Fruit fly (Drosophila melanogaster) whole organism, embryonic: ENCODE measurements around the gene CG14232.

Experiments used
- B-H1 ChIP-seq: fragments of 200-800 bp; sonication (Bioruptor generic); IDR thresholded peaks from 3 replicates; pipeline ENCODE4 v1.3.6; 2022; ENCODE audit warnings: missing biosample characterization, missing genetic modification characterization
- Bgb ChIP-seq: fragments of 200-800 bp; sonication (Bioruptor generic); IDR thresholded peaks from 2 replicates; pipeline ENCODE4 v1.3.6; 2022; ENCODE audit warnings: missing biosample characterization, missing genetic modification characterization; ENCODE audit not compliant: partially characterized antibody
- C15 ChIP-seq: fragments of 200-800 bp; sonication (Bioruptor generic); IDR thresholded peaks from 3 replicates; pipeline ENCODE4 v1.3.6; 2022; ENCODE audit warnings: missing biosample characterization, missing genetic modification characterization
- CG12659 ChIP-seq: fragments of 200-800 bp; sonication (Bioruptor generic); optimal IDR thresholded peaks from 3 replicates; lab custom pipeline; 2017; ENCODE audit warnings: mild to moderate bottlenecking, missing biosample characterization, missing genetic modification reagents, missing genetic modification characterization
- CG12744 ChIP-seq: fragments of 200-800 bp; sonication (Bioruptor generic); optimal IDR thresholded peaks from 2 replicates; lab custom pipeline; 2016; ENCODE audit warnings: missing biosample characterization, missing genetic modification characterization
- CG13296 ChIP-seq: fragments of 200-800 bp; sonication (Bioruptor generic); optimal IDR thresholded peaks from 3 replicates; lab custom pipeline; 2018; ENCODE audit warnings: missing biosample characterization, mild to moderate bottlenecking, missing genetic modification characterization
- CG17385 ChIP-seq: fragments of 200-800 bp; sonication (Bioruptor generic); optimal IDR thresholded peaks from 3 replicates; lab custom pipeline; 2018; ENCODE audit warnings: missing biosample characterization, mild to moderate bottlenecking, missing genetic modification characterization
- CG17829 ChIP-seq: fragments of 200-800 bp; optimal IDR thresholded peaks from 2 replicates; lab custom pipeline; 2019; ENCODE audit warnings: missing biosample characterization, mild to moderate bottlenecking, missing genetic modification characterization, moderate library complexity
- CG18599 ChIP-seq: fragments of 200-800 bp; sonication (Bioruptor generic); optimal IDR thresholded peaks from 3 replicates; lab custom pipeline; 2017; ENCODE audit warnings: missing biosample characterization, missing genetic modification characterization, mild to moderate bottlenecking, moderate library complexity, missing genetic modification reagents
- CG2116 ChIP-seq: fragments of 200-800 bp; sonication (Bioruptor generic); optimal IDR thresholded peaks from 3 replicates; lab custom pipeline; 2018; ENCODE audit warnings: missing biosample characterization, mild to moderate bottlenecking, missing genetic modification characterization
- CG31441 ChIP-seq: fragments of 200-800 bp; sonication (Bioruptor generic); IDR thresholded peaks from 2 replicates; pipeline ENCODE4 v1.3.6; 2022; ENCODE audit warnings: missing biosample characterization, missing genetic modification characterization
- CG34422 ChIP-seq: fragments of 200-800 bp; sonication (Bioruptor generic); IDR thresholded peaks from 3 replicates; pipeline ENCODE4 v1.3.6; 2022; ENCODE audit warnings: missing biosample characterization, missing genetic modification characterization
- CG3726 ChIP-seq: fragments of 200-800 bp; sonication (Bioruptor generic); IDR thresholded peaks from 3 replicates; pipeline ENCODE4, ENCODE4 v1.3.6; 2022; ENCODE audit warnings: missing biosample characterization, missing genetic modification characterization
- CG4617 ChIP-seq: fragments of 200-800 bp; sonication (Bioruptor generic); optimal IDR thresholded peaks from 3 replicates; lab custom pipeline; 2016; ENCODE audit warnings: missing biosample characterization, missing genetic modification characterization, borderline replicate concordance
- CG5180 ChIP-seq: fragments of 200-800 bp; sonication (Bioruptor generic); optimal IDR thresholded peaks from 3 replicates; lab custom pipeline; 2017; ENCODE audit warnings: missing biosample characterization, missing genetic modification characterization, mild to moderate bottlenecking, moderate library complexity, missing genetic modification reagents
- CG6175 ChIP-seq: fragments of 200-800 bp; sonication (Bioruptor generic); IDR thresholded peaks from 3 replicates; pipeline ENCODE4 v1.3.6; 2022; ENCODE audit warnings: missing biosample characterization, missing genetic modification characterization
- CG9727 ChIP-seq: fragments of 200-800 bp; sonication (Bioruptor generic); optimal IDR thresholded peaks from 3 replicates; lab custom pipeline; 2017; ENCODE audit warnings: missing biosample characterization, mild to moderate bottlenecking, missing genetic modification characterization
- CG9817 ChIP-seq: fragments of 200-800 bp; sonication (Bioruptor generic); optimal IDR thresholded peaks from 2 replicates; lab custom pipeline; 2018; ENCODE audit warnings: missing biosample characterization, mild to moderate bottlenecking, missing genetic modification characterization, moderate library complexity
- D19B ChIP-seq: fragments of 200-800 bp; sonication (Bioruptor generic); optimal IDR thresholded peaks from 2 replicates; lab custom pipeline; 2017; ENCODE audit warnings: missing biosample characterization, mild to moderate bottlenecking, missing genetic modification characterization
- Dek ChIP-seq: fragments of 200-800 bp; sonication (Bioruptor generic); optimal IDR thresholded peaks from 3 replicates; lab custom pipeline; 2019; ENCODE audit warnings: missing biosample characterization, mild to moderate bottlenecking, missing genetic modification characterization, moderate library complexity
- Dip3 ChIP-seq: fragments of 200-800 bp; sonication (Bioruptor generic); optimal IDR thresholded peaks from 3 replicates; lab custom pipeline; 2016; ENCODE audit warnings: missing biosample characterization, missing genetic modification characterization
- Drgx ChIP-seq: fragments of 200-800 bp; sonication (Bioruptor generic); IDR thresholded peaks from 2 replicates; pipeline ENCODE4 v1.3.6; 2022; ENCODE audit warnings: missing biosample characterization, missing genetic modification characterization
- Hr3 ChIP-seq: fragments of 200-800 bp; sonication (Bioruptor generic); optimal IDR thresholded peaks from 3 replicates; lab custom pipeline; 2016; ENCODE audit warnings: missing biosample characterization, missing genetic modification characterization
- Hr39 ChIP-seq: fragments of >200 bp; optimal IDR thresholded peaks from 2 replicates; lab custom pipeline; 2017
- Hr51 ChIP-seq, 2 experiments: fragments of 200-800 bp; sonication (Bioruptor generic); optimal IDR thresholded peaks; 2 replicates in 1 of 2; 3 replicates in 1 of 2; lab custom pipeline; 2016 to 2018; ENCODE audit warnings: missing biosample characterization in 2 of 2, missing genetic modification characterization in 2 of 2, mild to moderate bottlenecking in 1 of 2, moderate library complexity in 1 of 2
- MESR4 ChIP-seq: fragments of 200-800 bp; sonication (Bioruptor generic); optimal IDR thresholded peaks from 2 replicates; lab custom pipeline; 2018; ENCODE audit warnings: missing biosample characterization, mild to moderate bottlenecking, missing genetic modification characterization, moderate library complexity
- Stat92E ChIP-seq, 3 experiments: fragments of >200 bp in 2 of 3; fragments of 200-800 bp in 1 of 3; sonication (Bioruptor generic) in 1 of 3; optimal IDR thresholded peaks; 2 replicates each; lab custom pipeline; 2017 to 2019; ENCODE audit warnings: missing biosample characterization in 3 of 3, missing genetic modification characterization in 3 of 3, mild to moderate bottlenecking in 1 of 3, moderate library complexity in 1 of 3
- YL-1 ChIP-seq: fragments of 200-800 bp; sonication (Bioruptor generic); optimal IDR thresholded peaks from 3 replicates; lab custom pipeline; 2017; ENCODE audit warnings: missing biosample characterization, mild to moderate bottlenecking, missing genetic modification characterization
- ato ChIP-seq: fragments of 200-800 bp; sonication (Bioruptor generic); IDR thresholded peaks from 2 replicates; pipeline ENCODE4 v1.3.6; 2022; ENCODE audit warnings: missing biosample characterization, missing genetic modification characterization; ENCODE audit not compliant: partially characterized antibody
- gce ChIP-seq: fragments of 200-800 bp; sonication (Bioruptor generic); IDR thresholded peaks from 3 replicates; pipeline ENCODE4 v1.3.6; 2022; ENCODE audit warnings: missing biosample characterization, missing genetic modification characterization
- gfzf ChIP-seq: fragments of 200-800 bp; sonication (Bioruptor generic); optimal IDR thresholded peaks from 2 replicates; lab custom pipeline; 2016; ENCODE audit warnings: missing biosample characterization, mild to moderate bottlenecking, missing genetic modification characterization, moderate library complexity
- h ChIP-seq: fragments of >200 bp; optimal IDR thresholded peaks from 2 replicates; lab custom pipeline; 2017
- inv ChIP-seq: fragments of 200-800 bp; sonication (Bioruptor generic); IDR thresholded peaks from 2 replicates; pipeline ENCODE4 v1.3.6; 2022; ENCODE audit warnings: missing biosample characterization, missing genetic modification characterization; ENCODE audit not compliant: partially characterized antibody
- kay ChIP-seq: fragments of 200-800 bp; sonication (Bioruptor generic); optimal IDR thresholded peaks from 2 replicates; lab custom pipeline; 2016; ENCODE audit warnings: missing biosample characterization, missing genetic modification characterization
- knrl ChIP-seq: fragments of 200-800 bp; sonication (Bioruptor generic); IDR thresholded peaks from 3 replicates; pipeline ENCODE4 v1.3.6; 2022; ENCODE audit warnings: missing biosample characterization, missing genetic modification characterization; ENCODE audit not compliant: partially characterized antibody
- mam ChIP-seq: fragments of 200-800 bp; sonication (Bioruptor generic); optimal IDR thresholded peaks from 3 replicates; lab custom pipeline; 2016; ENCODE audit warnings: missing biosample characterization, missing genetic modification characterization
- nerfin-2 ChIP-seq: fragments of 200-800 bp; sonication (Bioruptor generic); IDR thresholded peaks from 2 replicates; pipeline ENCODE4 v1.3.6; 2022; ENCODE audit warnings: missing biosample characterization, missing genetic modification characterization; ENCODE audit not compliant: partially characterized antibody
- nom ChIP-seq: fragments of 200-800 bp; sonication (Bioruptor generic); optimal IDR thresholded peaks from 2 replicates; lab custom pipeline; 2017; ENCODE audit warnings: missing biosample characterization, missing genetic modification characterization, mild to moderate bottlenecking, moderate library complexity, missing genetic modification reagents
- org-1 ChIP-seq: fragments of 200-800 bp; sonication (Bioruptor generic); optimal IDR thresholded peaks from 2 replicates; lab custom pipeline; 2017; ENCODE audit warnings: missing biosample characterization, missing genetic modification characterization
- pros ChIP-seq: fragments of 200-800 bp; sonication (Bioruptor generic); optimal IDR thresholded peaks from 3 replicates; lab custom pipeline; 2019; ENCODE audit warnings: missing biosample characterization, mild to moderate bottlenecking, missing genetic modification characterization, moderate library complexity
- psq ChIP-seq: fragments of 200-800 bp; sonication (Bioruptor generic); optimal IDR thresholded peaks from 2 replicates; lab custom pipeline; 2017; ENCODE audit warnings: missing biosample characterization, missing genetic modification characterization
- shn ChIP-seq: fragments of 200-800 bp; sonication (Bioruptor generic); optimal IDR thresholded peaks from 3 replicates; lab custom pipeline; 2016; ENCODE audit warnings: missing biosample characterization, missing genetic modification characterization
- sim ChIP-seq: fragments of 200-800 bp; sonication (Bioruptor generic); IDR thresholded peaks from 2 replicates; pipeline ENCODE4 v1.3.6; 2022; ENCODE audit warnings: missing biosample characterization, missing genetic modification characterization
- sima ChIP-seq: fragments of 200-800 bp; sonication (Bioruptor generic); optimal IDR thresholded peaks from 2 replicates; lab custom pipeline; 2016; ENCODE audit warnings: missing biosample characterization, missing genetic modification characterization
- slou ChIP-seq: fragments of 200-800 bp; sonication (Bioruptor generic); optimal IDR thresholded peaks from 3 replicates; lab custom pipeline; 2016; ENCODE audit warnings: missing biosample characterization, missing genetic modification characterization
- tap ChIP-seq: fragments of 200-800 bp; optimal IDR thresholded peaks from 3 replicates; lab custom pipeline; 2019; ENCODE audit warnings: missing biosample characterization, mild to moderate bottlenecking, missing genetic modification characterization, moderate library complexity
- tx ChIP-seq: fragments of 200-800 bp; sonication (Bioruptor generic); optimal IDR thresholded peaks from 2 replicates; lab custom pipeline; 2016; ENCODE audit warnings: missing biosample characterization, missing genetic modification characterization
- usp ChIP-seq: fragments of >200 bp; optimal IDR thresholded peaks from 2 replicates; lab custom pipeline; 2017; ENCODE audit warnings: missing biosample characterization, missing genetic modification characterization
- vfl ChIP-seq: fragments of 200-800 bp; sonication (Bioruptor generic); optimal IDR thresholded peaks from 2 replicates; lab custom pipeline; 2016; ENCODE audit warnings: missing biosample characterization, missing genetic modification characterization
- wdn ChIP-seq: fragments of 200-800 bp; sonication (Bioruptor generic); IDR thresholded peaks from 2 replicates; pipeline ENCODE4 v1.3.6; 2022; ENCODE audit warnings: missing biosample characterization, missing genetic modification characterization

CG14232 gene

dm6 chrX:19750626-19751149 lies 46.6 kb upstream of the CG14232 start, which contains the start of gene Abcd3 (continued):
- TF ChIP-seq ato (GFP tag; lab: Robert Waterston, UW) (peak; percentile 60; the same call in 1 of the 2 replicates), kay (no peak), vfl (GFP tag; lab: Kevin White, UChicago) (peak; percentile 62), CG12744 (GFP tag; lab: Kevin White, UChicago) (no peak), CG3726 (no peak), sima (GFP tag; lab: Kevin White, UChicago) (no peak), CG4617 (GFP tag; lab: Kevin White, UChicago) (peak; percentile 36), gce (0 out of 3 replicates have a peak, but pooled peaks have one; percentile 45), CG18599 (peak; percentile 66), Hr51 (GFP tag; optimal IDR thresholded peaks at IDR 0.05; lab: Kevin White, UChicago) (peak in 1 of 2 experiments; percentile 13), Dip3 (GFP tag; lab: Kevin White, UChicago) (no peak), D19B (GFP tag; lab: Kevin White, UChicago) (no peak), tap (tag; lab: Kevin White, UChicago) (no peak), mam (GFP tag; lab: Kevin White, UChicago) (no peak), Hr39 (lab: Kevin White, UChicago) (no peak), CG17385 (peak; percentile 100), CG34422 (peak; percentile 70), slou (GFP tag; lab: Kevin White, UChicago) (no peak), Hr3 (no peak), psq (GFP tag; lab: Kevin White, UChicago) (no peak), org-1 (GFP tag; lab: Kevin White, UChicago) (no peak), pros (GFP tag; lab: Kevin White, UChicago) (peak; percentile 87), CG31441 (0 out of 2 replicates have a peak, but pooled peaks have one; percentile 24), sim (GFP tag; lab: Robert Waterston, UW) (no peak), tx (GFP tag; lab: Kevin White, UChicago) (no peak), CG17829 (peak; percentile 49), nom (GFP tag; lab: Kevin White, UChicago) (peak; percentile 73), Dek (tag; lab: Kevin White, UChicago) (peak; percentile 17), nerfin-2 (peak; percentile 71), h (no peak), shn (GFP tag; lab: Kevin White, UChicago) (peak; percentile 1), CG5180 (GFP tag; lab: Kevin White, UChicago) (peak; percentile 44), Stat92E (GFP tag; optimal IDR thresholded peaks at IDR 0.05; lab: Kevin White, UChicago) (peak in 1 of 3 experiments; percentile 87), CG9817 (tag; lab: Kevin White, UChicago) (peak; percentile 5), YL-1 (GFP tag; lab: Kevin White, UChicago) (peak; percentile 84), CG13296 (GFP tag; lab: Kevin White, UChicago) (peak; percentile 21), CG12659 (GFP tag; lab: Kevin White, UChicago) (peak; percentile 64), wdn (GFP tag; lab: Robert Waterston, UW) (no peak), CG2116 (peak; percentile 56), B-H1 (GFP tag; lab: Robert Waterston, UW) (no peak), CG9727 (GFP tag; lab: Kevin White, UChicago) (peak; percentile 24), gfzf (GFP tag; lab: Kevin White, UChicago) (peak; percentile 8), Drgx (no peak), CG6175 (GFP tag; lab: Robert Waterston, UW) (0 out of 3 replicates have a peak, but pooled peaks have one; percentile 40), inv (GFP tag; lab: Robert Waterston, UW) (peak; percentile 53), usp (GFP tag; lab: Kevin White, UChicago) (no peak), knrl (GFP tag; lab: Robert Waterston, UW) (peak; percentile 58), C15 (GFP tag; lab: Robert Waterston, UW) (no peak), Bgb (peak; percentile 74), MESR4 (GFP tag; lab: Kevin White, UChicago) (peak; percentile 94)
